Worm (Caenorhabditis elegans): ENCODE results near the gene pipp-4P.

pipp-4P gene

DNA sequence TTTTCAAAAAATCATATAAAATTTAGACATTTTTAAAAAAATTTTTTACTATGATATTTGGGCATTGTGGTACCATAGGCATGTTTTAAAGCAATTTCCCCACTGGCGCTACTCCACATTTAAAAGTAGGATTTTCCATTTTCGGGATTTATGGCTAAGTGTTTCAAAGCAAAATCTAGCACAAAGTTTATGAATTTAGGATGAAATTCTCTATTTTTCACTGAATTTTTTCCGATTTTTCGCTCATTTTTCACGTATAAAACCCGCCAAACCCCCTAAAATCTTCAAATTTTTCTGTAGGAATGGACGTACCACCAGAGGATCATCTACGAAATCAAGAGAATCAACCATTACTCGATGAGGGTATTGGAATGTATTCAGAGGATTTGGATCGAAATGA lies at the start of gene pipp-4P:
TSS of gene pipp-4P (plus strand) at position 301 of the 400 bp plus-strand sequence.
- no peak for TF ChIP-seq unc-62 (GFP tag; optimal IDR thresholded peaks at IDR 0.05)

ce11 chrIII:2770752-2771151 lies 48.3 kb upstream of the pipp-4P start:
- no peak for TF ChIP-seq unc-62 (GFP tag; optimal IDR thresholded peaks at IDR 0.05)

ce11 chrIII:2778655-2779054 lies 40.4 kb upstream of the pipp-4P start, which contains the start of gene laf-1:
TSS of gene laf-1 (minus strand) at chrIII:2779053.
- no peak for TF ChIP-seq unc-62 (GFP tag; optimal IDR thresholded peaks at IDR 0.05)

DNA sequence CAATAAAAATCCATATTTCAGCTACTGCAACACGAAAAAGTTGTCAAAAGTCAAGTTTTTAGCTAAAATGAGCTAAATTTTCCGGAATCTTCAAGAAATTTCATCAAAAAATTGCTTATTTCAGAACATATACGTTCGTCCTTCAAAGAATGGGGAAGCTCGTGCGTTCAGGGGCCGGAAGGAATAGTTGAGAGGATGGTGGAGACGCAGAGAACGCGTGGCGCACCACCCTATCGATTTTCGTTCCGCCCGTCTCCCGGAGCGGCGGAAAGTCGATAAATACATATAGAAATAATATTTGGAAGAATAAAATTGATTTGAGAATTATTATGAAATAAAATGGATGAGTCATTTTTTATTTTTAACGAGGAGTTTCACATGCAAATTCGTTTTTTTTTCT lies 38.8 kb upstream of the pipp-4P start:
- TF ChIP-seq unc-62 (GFP tag; optimal IDR thresholded peaks at IDR 0.05), result no peak

ce11 chrIII:2780793-2781192 lies 38.3 kb upstream of the pipp-4P start, which contains the start of gene Y71H2AM.6:
TSS of gene Y71H2AM.6 (plus strand) at chrIII:2781056.
- TF ChIP-seq unc-62 (GFP tag; optimal IDR thresholded peaks at IDR 0.05), result no peak

DNA sequence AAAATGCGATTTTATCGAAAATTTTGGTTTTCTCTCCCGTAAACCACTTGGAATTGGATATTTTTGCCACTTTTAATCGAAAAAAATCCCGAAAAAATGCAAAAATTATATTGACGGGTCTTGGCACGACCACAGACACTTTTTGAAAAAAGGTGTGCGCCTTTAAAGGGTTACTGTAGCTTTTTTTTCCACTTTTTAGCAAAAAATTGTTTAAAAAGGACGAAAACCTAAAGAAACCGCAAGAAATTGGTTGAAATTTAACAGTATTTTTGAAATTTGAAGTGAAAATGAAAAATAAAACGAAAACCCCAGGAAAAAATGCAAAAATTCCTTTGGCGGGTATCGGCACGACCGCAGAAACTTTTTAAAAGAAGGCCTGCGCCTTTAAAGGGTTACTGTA lies 37.2 kb upstream of the pipp-4P start:
- TF ChIP-seq unc-62 (GFP tag; optimal IDR thresholded peaks at IDR 0.05), result no peak

- TF ChIP-seq unc-62 (GFP tag; optimal IDR thresholded peaks at IDR 0.05), result no peak
These were observed 33.2 kb upstream of the pipp-4P start, which contains the start of gene Y71H2AM.20 for ce11 chrIII:2785840-2786239. TSS of gene Y71H2AM.20 (minus strand) at chrIII:2785948.

DNA sequence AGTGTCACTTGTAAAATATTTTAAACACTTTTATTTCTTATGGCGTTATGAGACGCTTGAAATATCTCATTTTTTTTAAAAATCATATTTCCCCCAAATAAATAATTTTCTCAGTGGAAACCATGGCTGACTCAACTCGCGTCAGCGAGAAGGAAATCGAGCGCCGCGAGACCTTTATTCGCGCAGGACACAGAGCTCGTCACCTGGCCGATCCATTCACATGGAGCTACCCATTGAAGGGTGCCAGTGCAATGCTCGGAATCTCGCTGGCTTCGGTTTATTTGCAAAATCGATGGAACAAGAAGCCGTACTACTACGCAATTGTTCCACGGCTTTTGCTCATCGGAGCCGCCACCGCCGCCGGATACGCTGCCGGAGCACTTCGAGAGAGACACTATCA lies 32.3 kb upstream of the pipp-4P start, which contains the start of gene nduc-2:
TSS of gene nduc-2 (plus strand) at position 113 of the 400 bp plus-strand sequence.
- TF ChIP-seq unc-62 (GFP tag; optimal IDR thresholded peaks at IDR 0.05), result no peak

DNA sequence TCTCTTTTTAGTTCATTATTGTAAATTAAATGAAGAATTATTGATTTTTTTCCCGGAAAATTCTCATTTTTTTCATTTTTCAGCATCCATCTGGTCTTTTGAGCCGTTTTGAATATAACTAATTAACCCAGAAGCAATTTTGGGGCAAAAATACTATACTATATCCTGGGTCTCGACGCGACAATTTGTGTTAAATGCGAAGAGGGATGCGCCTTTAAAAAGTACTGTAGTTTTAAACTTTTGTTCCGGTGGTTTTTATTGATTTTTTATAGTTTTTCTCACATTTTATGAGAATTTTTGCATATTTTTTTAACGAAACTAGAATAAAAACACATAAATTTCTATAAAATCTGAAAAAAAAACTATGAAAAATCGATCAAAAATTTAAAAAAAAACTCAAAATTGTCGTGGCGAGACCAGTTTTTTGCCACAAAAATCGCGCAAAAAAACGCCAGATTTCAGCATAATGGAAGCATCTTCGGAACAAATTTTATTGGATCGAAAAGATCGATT lies 31.0 kb upstream of the pipp-4P start, which contains the start of gene tbcc-1:
TSS of gene tbcc-1 (plus strand) at position 463 of the 513 bp plus-strand sequence.
- TF ChIP-seq unc-62 (GFP tag; optimal IDR thresholded peaks at IDR 0.05), result no peak

ce11 chrIII:2794057-2794456 lies 25.0 kb upstream of the pipp-4P start:
- TF ChIP-seq unc-62 (GFP tag; optimal IDR thresholded peaks at IDR 0.05), result no peak

DNA sequence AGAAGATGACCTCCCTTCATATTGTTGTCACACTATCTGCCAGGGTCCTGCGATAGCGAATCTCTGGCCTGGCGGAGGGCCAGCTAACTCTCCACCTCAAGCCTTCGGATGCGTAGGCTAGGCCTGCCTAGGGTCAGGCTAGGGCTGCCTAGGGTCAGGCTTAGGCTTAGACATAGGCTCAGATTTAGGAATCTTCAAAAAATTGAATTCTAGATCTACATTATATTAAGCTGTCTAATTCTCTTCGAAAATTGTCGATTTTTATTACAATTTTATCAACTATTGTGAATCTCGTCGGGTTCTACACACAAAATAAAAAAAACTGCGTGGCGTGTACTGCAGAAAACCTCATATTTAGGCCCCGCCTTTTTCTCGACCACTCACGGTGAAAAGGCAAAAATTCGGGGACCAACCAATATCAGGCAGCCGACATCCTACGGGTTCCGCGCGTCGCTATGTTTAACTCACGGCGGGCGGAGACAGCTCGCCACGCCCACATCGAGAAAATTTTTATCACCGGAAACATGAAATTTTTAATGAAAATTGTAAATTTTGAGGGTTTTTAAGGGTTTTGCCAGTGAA lies 23.5 kb upstream of the pipp-4P start:
- no peak for TF ChIP-seq unc-62 (GFP tag; optimal IDR thresholded peaks at IDR 0.05)

- TF ChIP-seq unc-62 (GFP tag; optimal IDR thresholded peaks at IDR 0.05), result no peak
These were observed 18.3 kb upstream of the pipp-4P start for ce11 chrIII:2800743-2801142.

DNA sequence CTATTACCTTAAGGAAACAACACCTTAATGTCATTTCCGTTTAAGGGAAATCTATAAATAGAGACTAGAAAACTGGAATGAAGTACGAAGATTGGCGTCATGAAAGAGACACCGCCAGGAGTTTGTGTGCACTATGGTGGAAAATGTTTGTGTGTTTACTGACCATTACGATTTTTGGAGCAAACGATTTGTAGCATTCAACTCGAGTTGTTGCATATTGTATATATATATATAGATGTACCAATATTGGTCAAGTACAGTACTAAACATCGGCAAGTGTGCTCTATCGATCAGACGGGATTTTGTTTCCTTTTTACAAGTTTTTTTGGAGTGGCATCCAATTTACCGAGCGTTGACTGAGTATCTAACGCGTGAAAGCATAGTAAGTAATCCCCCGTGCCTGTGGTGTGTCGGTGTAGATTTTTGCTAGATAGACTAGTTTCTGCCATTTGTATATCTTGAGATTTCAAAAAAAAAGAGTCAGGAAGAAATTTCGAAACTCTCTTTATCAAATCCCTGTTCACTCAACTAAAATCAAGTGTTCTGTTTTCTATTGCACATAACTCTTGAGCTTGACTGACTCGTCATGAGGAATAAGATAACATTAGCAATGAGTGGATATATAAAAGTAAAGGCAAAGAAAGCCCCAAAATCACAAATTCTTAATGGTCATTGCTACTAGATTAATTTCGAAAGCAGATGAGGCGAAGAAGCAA lies 17.1 kb upstream of the pipp-4P start, which contains the start of the genes twk-45 and Y71H2AM.25:
TSS of gene twk-45 (minus strand) at position 101 of the 716 bp plus-strand sequence.
TSS of gene Y71H2AM.25 (plus strand) at position 666 of the 716 bp plus-strand sequence.
- no peak for TF ChIP-seq unc-62 (GFP tag; optimal IDR thresholded peaks at IDR 0.05)

DNA sequence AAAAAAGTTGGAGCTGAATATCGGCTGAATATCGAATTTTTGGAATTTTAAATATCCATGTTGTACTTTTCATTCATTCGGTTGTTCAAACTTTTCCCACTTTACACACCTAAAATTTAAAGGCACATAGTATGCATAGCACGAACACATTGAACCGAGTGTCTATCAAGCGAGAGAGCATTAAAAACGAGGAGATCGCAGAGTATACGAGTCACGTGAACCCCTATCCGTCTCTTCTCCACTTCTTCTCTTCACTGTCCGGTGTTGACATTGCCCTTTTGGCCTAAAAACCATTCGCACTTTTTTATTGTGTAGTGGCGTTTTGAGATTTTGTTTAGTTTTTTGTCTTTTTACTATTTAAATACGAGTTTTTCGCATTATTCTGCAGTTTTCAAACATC lies 14.6 kb upstream of the pipp-4P start:
- no peak for TF ChIP-seq unc-62 (GFP tag; optimal IDR thresholded peaks at IDR 0.05)

- TF ChIP-seq unc-62 (GFP tag; optimal IDR thresholded peaks at IDR 0.05), result no peak
These were observed 14.0 kb upstream of the pipp-4P start, which contains the start of gene Y71H2AM.3 for ce11 chrIII:2805084-2805483. TSS of gene Y71H2AM.3 (plus strand) at chrIII:2805430.

DNA sequence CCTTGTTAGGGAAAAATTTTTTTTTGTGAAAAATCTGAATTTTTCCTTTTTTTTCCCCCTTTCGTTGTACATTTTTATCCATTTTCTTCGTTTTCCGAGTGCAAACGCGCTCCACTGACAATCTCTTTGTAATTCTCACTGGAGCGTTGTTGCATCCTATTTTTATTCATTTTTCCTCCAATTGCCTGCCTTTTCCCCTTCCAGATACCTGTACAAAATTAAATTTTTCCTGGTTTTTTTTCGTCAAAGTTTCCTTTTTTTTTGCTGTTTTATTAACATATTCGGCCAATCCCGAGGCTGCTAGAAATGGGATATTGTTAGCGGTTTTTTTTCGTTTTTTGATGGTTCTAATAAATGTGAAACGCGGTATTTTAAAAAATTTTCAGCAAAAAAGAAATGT lies 7.7 kb upstream of the pipp-4P start:
- no peak for TF ChIP-seq unc-62 (GFP tag; optimal IDR thresholded peaks at IDR 0.05)
